Worm (Caenorhabditis elegans) whole organism, early embryonic: ENCODE results near the gene Y6G8.8.
"Not testable (repeated sequence)": the region's sequence is repeated elsewhere in the genome, so short reads cannot be mapped to it uniquely, and the experiment has no call there.

Experiments
- B0310.2 ChIP-seq: sonication (generic microtip); optimal IDR thresholded peaks from 2 replicates; lab custom pipeline; 2016; ENCODE audit warnings: mild to moderate bottlenecking, missing genetic modification characterization, missing compliant biosample characterization
- F13C5.2 ChIP-seq: sonication (generic microtip); optimal IDR thresholded peaks from 2 replicates; lab custom pipeline; 2017; ENCODE audit warnings: mild to moderate bottlenecking, missing genetic modification characterization, inconsistent platforms, missing compliant biosample characterization
- aly-1 ChIP-seq: sonication (generic microtip); optimal IDR thresholded peaks from 2 replicates; lab custom pipeline; 2016; ENCODE audit warnings: missing genetic modification characterization, missing compliant biosample characterization
- ama-1 ChIP-seq: fragments of 150-350 bp; optimal IDR thresholded peaks from 2 replicates; lab custom pipeline; 2014
- ceh-13 ChIP-seq: fragments of 200-800 bp; sonication (Bioruptor generic); optimal IDR thresholded peaks from 2 replicates; lab custom pipeline; 2018; ENCODE audit warnings: mild to moderate bottlenecking, missing genetic modification characterization, missing compliant biosample characterization
- ceh-36 ChIP-seq: sonication (generic microtip); optimal IDR thresholded peaks from 2 replicates; lab custom pipeline; 2016; ENCODE audit warnings: missing genetic modification characterization, inconsistent platforms, missing compliant biosample characterization
- ets-7 ChIP-seq: sonication (generic microtip); optimal IDR thresholded peaks from 2 replicates; lab custom pipeline; 2016; ENCODE audit warnings: missing genotype, missing genetic modification characterization, missing compliant biosample characterization
- flt-1 ChIP-seq: fragments of 200-800 bp; sonication (Bioruptor generic); IDR thresholded peaks from 2 replicates; pipeline ENCODE4 v1.3.6; 2022; ENCODE audit warnings: missing genetic modification characterization, missing compliant biosample characterization
- hmbx-1 ChIP-seq: sonication (generic microtip); optimal IDR thresholded peaks from 2 replicates; lab custom pipeline; 2016; ENCODE audit warnings: mild to moderate bottlenecking, missing genetic modification characterization, missing compliant biosample characterization
- hmg-4 ChIP-seq: fragments of 200-800 bp; sonication (Bioruptor generic); optimal IDR thresholded peaks from 2 replicates; lab custom pipeline; 2018; ENCODE audit warnings: mild to moderate bottlenecking, missing genetic modification characterization, missing compliant biosample characterization
- hnd-1 ChIP-seq: sonication (generic microtip); optimal IDR thresholded peaks from 2 replicates; lab custom pipeline; 2016; ENCODE audit warnings: missing genetic modification characterization, missing compliant biosample characterization
- pes-1 ChIP-seq: fragments of 200-800 bp; sonication (Bioruptor generic); IDR thresholded peaks from 2 replicates; pipeline ENCODE4 v1.3.6; 2022; ENCODE audit warnings: missing genetic modification reagents, missing genetic modification characterization, missing compliant biosample characterization
- scrt-1 ChIP-seq: fragments of 200-800 bp; sonication (Bioruptor generic); IDR thresholded peaks from 2 replicates; pipeline ENCODE4 v1.3.6; 2022; ENCODE audit warnings: missing genetic modification characterization, missing compliant biosample characterization
- sea-1 ChIP-seq: fragments of 200-800 bp; sonication (Bioruptor generic); conservative IDR thresholded peaks from 2 replicates; pipeline ENCODE4 v1.3.6; 2022; ENCODE audit warnings: missing genetic modification characterization, missing compliant biosample characterization
- tbx-11 ChIP-seq: fragments of 200-800 bp; sonication (Bioruptor generic); IDR thresholded peaks from 2 replicates; pipeline ENCODE4 v1.3.6; 2022; ENCODE audit warnings: missing genetic modification characterization, missing compliant biosample characterization
- tbx-37 ChIP-seq: fragments of 200-800 bp; sonication (Bioruptor generic); conservative IDR thresholded peaks from 2 replicates; pipeline ENCODE4 v1.3.6; 2022; ENCODE audit warnings: missing genetic modification reagents, missing genetic modification characterization, missing compliant biosample characterization
- tra-4 ChIP-seq: sonication (generic microtip); optimal IDR thresholded peaks from 2 replicates; lab custom pipeline; 2017; ENCODE audit warnings: missing genetic modification characterization, missing compliant biosample characterization

Y6G8.8 gene

DNA sequence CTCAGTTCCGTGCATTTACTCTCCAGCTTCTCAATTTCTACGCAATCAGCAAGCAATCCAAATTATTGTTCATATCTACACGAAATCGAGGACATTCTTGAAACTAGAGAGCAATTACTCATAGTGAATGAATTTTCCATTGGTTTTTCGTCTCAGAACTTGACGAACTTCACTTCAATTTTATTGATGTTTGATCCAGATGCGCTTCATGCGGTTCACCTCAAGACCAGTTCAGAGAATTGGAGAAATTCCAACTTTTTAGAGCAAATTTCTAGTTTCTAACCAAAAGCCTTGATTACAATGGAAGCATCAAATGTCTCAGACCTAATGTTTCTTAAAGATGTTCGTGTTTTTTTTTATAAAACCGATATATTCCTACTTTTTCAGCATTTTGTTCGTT, at the start of gene Y6G8.8:
Gene Y6G8.8, plus strand, starts transcription at position 301 of the 400 bp plus-strand sequence.
- TF ChIP-seq ceh-36 (no peak), flt-1 (GFP tag; lab: Robert Waterston, UW) (no peak), ceh-13 (GFP tag; lab: Kevin White, UChicago) (no peak), hmg-4 (no peak), tbx-11 (GFP tag; lab: Robert Waterston, UW) (no peak), pes-1 (GFP tag; lab: Robert Waterston, UW) (no peak), F13C5.2 (tag; lab: Kevin White, UChicago) (no peak), scrt-1 (GFP tag; lab: Robert Waterston, UW) (no peak), hmbx-1 (no peak), ets-7 (tag; lab: Kevin White, UChicago) (no peak)

DNA sequence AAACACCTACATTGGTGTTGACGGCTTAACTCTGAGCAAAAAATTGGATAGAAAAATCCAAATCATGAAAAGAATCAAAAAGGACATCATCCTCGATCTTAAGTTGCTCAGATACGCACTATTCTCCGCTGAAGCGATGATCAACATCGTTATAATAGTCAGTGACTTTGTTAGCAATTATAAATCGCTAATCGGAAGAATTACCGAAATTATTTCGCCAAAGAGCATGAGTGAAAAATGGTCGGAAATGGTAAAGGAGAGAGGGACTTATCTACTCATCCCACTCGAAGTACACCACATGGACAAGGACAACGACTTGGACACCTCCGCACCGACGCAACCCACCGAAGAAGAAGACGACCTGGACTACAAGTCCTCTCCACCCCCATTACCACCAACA, 40.3 kb upstream of the Y6G8.8 start:
- no peak for TF ChIP-seq B0310.2 (tag; lab: Kevin White, UChicago)
- no peak for TF ChIP-seq ets-7 (tag; lab: Kevin White, UChicago)
- no peak for TF ChIP-seq hmg-4
- TF ChIP-seq tbx-37 (GFP tag; lab: Robert Waterston, UW) = no peak
- TF ChIP-seq flt-1 (GFP tag; lab: Robert Waterston, UW) = no peak
- no peak for TF ChIP-seq tra-4 (tag; lab: Kevin White, UChicago)

DNA sequence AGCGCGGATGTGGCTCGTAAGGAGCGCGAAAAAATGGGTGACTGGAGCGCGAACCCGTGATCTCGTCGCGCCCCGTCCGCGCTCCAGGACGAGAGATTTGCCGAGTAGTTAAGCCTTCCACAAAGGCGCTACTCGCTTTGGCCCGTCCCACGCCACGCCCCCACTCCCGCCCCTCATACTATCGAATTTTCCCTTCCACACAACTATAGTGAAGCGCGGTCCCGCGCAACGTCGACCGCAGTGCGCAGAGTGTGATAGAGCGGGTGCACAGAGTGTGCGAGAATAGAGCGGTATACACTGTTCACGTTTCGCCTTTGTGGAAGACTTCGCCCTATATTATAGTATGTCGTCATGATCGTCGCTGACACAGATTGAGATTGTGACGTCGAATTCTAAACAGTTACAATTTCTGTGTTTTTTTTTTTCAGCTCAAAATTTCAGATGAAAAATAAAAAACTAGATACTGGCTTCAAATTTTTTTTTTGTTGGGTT, 36.0 kb upstream of the Y6G8.8 start, which contains the start of gene fbxa-133:
Gene fbxa-133, plus strand, starts transcription at position 442 of the 492 bp plus-strand sequence.
- not testable (repeated sequence) for TF ChIP-seq hmg-4; ets-7 (tag; lab: Kevin White, UChicago); tbx-11 (GFP tag; lab: Robert Waterston, UW)

DNA sequence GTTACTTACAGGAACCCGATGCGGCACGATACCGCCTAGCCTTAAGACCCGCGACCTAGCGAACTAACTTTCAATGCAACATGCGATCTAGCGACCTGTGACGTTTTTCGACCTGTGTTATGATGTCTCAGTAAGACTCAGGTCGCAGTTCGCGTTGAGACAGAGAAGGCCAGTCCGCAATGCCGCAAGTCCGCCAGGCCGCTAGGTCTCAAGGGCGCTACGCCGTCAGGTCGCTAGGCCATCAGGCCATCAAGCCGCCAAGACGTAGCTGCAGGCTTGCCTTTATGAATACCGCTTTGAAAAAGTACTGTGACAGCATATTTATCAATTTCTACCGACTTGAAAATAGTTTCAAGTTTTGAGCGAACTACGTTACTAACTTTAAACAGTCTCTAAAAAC, 24.7 kb upstream of the Y6G8.8 start:
- TF ChIP-seq flt-1 (GFP tag; lab: Robert Waterston, UW) = no peak
- no peak for TF ChIP-seq hmbx-1
- TF ChIP-seq ets-7 (tag; lab: Kevin White, UChicago) = no peak
- TF ChIP-seq sea-1 = no peak
- TF ChIP-seq scrt-1 (GFP tag; lab: Robert Waterston, UW) = no peak
- no peak for TF ChIP-seq ceh-36
- TF ChIP-seq pes-1 (GFP tag; lab: Robert Waterston, UW) = no peak
- TF ChIP-seq F13C5.2 (tag; lab: Kevin White, UChicago) = no peak
- no peak for TF ChIP-seq tbx-11 (GFP tag; lab: Robert Waterston, UW)
- no peak for TF ChIP-seq ceh-13 (GFP tag; lab: Kevin White, UChicago)
- TF ChIP-seq hmg-4 = no peak
- no peak for TF ChIP-seq tra-4 (tag; lab: Kevin White, UChicago)
- no peak for TF ChIP-seq tbx-37 (GFP tag; lab: Robert Waterston, UW)
- no peak for TF ChIP-seq B0310.2 (tag; lab: Kevin White, UChicago)
- TF ChIP-seq ama-1 = no peak
- TF ChIP-seq hnd-1 = no peak
- no peak for TF ChIP-seq aly-1

DNA sequence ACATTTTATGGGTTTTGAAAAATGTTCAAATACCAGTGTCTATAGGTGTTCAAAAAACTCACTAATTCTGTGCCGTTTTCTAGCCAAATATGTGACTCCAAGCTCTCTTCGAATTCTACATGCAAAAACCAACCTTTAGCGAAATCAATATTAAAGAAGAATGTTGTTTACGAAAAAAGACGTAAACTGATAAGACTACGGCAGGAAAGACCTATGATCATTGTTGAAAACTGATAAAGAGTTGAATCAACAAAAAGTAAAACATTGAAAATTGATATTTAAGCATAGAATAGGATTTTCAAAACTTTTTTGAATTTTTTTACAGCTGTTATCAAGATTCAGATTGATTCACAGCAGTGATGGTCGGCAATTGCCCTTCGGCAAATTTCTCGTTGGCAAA, 21.6 kb upstream of the Y6G8.8 start, which contains the start of gene Y6G8.2:
Gene Y6G8.2, minus strand, starts transcription at position 147 of the 400 bp plus-strand sequence.
- TF ChIP-seq tbx-37 (GFP tag; lab: Robert Waterston, UW) (no peak), ama-1 (no peak), F13C5.2 (tag; lab: Kevin White, UChicago) (no peak), ceh-36 (no peak), scrt-1 (GFP tag; lab: Robert Waterston, UW) (no peak), hmg-4 (no peak), ets-7 (tag; lab: Kevin White, UChicago) (no peak), hmbx-1 (no peak), hnd-1 (no peak), aly-1 (no peak), pes-1 (GFP tag; lab: Robert Waterston, UW) (no peak), tra-4 (tag; lab: Kevin White, UChicago) (no peak), B0310.2 (tag; lab: Kevin White, UChicago) (no peak), ceh-13 (GFP tag; lab: Kevin White, UChicago) (no peak), flt-1 (GFP tag; lab: Robert Waterston, UW) (no peak), sea-1 (no peak), tbx-11 (GFP tag; lab: Robert Waterston, UW) (no peak)

DNA sequence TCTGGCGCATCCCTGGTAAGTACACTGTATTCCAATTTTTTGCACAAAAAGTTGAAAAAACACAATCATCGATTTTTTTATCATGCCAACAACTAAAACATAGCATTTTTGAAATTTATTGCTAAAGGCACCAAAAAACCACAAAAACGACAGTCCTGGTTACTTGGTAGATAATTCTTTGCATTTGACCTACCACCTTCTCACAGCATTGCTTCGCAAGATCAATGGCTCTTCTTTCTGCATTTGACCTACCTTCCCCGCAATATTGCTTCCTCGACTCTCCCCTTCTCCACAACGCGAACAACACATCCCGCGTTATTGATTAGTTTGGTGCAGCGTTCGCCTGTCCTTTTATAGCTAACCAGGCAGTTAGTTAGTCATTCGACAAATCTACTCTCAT, 18.8 kb upstream of the Y6G8.8 start, which contains the start of gene ztf-25:
Gene ztf-25, plus strand, starts transcription at position 301 of the 400 bp plus-strand sequence.
- TF ChIP-seq ets-7 (tag; lab: Kevin White, UChicago) (no peak), ceh-13 (GFP tag; lab: Kevin White, UChicago) (no peak), B0310.2 (tag; lab: Kevin White, UChicago) (no peak), tbx-37 (GFP tag; lab: Robert Waterston, UW) (no peak)

DNA sequence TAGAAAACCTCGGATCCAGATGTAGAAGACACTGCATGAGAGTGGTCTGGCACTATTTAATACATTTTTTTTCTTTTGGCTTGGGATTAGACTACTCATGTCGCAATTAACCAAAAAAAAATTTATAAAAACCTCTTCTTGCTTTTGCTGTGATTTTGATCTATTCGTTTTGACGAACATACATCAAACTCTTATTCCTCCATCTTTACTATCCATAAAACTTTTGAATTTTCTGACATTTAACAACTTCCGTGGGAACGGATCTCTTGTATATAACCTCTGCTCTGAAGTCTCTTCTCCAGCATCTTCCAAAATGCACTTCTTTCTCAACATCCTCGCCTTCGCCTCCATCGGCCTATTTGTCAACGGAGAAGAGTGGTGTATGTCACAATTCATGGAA, 14.3 kb upstream of the Y6G8.8 start, which contains the start of gene Y6G8.16:
Gene Y6G8.16, plus strand, starts transcription at position 301 of the 400 bp plus-strand sequence.
- not testable (repeated sequence) for TF ChIP-seq scrt-1, tbx-37, tbx-11 (GFP tag; lab: Robert Waterston, UW)

DNA sequence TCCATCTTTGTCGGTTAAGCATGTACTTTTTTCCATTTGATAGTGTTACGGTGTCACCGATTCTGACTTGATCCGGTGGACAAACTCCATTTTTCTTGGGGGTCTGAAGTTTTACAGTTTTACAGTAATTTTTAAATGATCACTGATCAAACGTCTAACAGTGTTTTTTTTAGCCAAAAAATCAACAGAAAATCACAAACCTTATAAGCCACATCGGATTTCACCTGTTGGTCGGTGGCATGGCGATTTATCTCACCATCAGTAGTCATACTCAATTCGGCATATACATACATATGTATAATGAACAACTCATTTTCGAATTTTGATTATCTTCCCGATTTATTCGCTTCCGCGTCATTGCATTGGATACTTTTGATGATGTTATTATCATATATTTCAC, 12.6 kb upstream of the Y6G8.8 start, which contains the start of gene srz-91:
Gene srz-91, plus strand, starts transcription at position 301 of the 400 bp plus-strand sequence.
- TF ChIP-seq scrt-1 (GFP tag; lab: Robert Waterston, UW) (no peak), pes-1 (GFP tag; lab: Robert Waterston, UW) (no peak), ceh-36 (no peak), aly-1 (no peak)
